Fruit fly (Drosophila melanogaster) whole organism, embryonic: ENCODE results near the gene CG14253.

Experiments
- Asciz ChIP-seq: fragments of 200-800 bp; sonication (Bioruptor generic); optimal IDR thresholded peaks from 2 replicates; lab custom pipeline; 2017; ENCODE audit warnings: missing biosample characterization, mild to moderate bottlenecking, missing genetic modification characterization, missing genetic modification reagents
- Atf3 ChIP-seq: fragments of 200-800 bp; sonication (Bioruptor generic); optimal IDR thresholded peaks from 3 replicates; lab custom pipeline; 2016; ENCODE audit warnings: missing biosample characterization, missing genetic modification characterization
- CG10274 ChIP-seq: fragments of 200-800 bp; sonication (Bioruptor generic); optimal IDR thresholded peaks from 3 replicates; lab custom pipeline; 2017; ENCODE audit warnings: missing biosample characterization, mild to moderate bottlenecking, missing genetic modification characterization
- CG10321 ChIP-seq: fragments of 200-800 bp; sonication (Bioruptor generic); IDR thresholded peaks from 2 replicates; pipeline ENCODE4 v1.3.6; 2022; ENCODE audit warnings: missing biosample characterization, missing genetic modification characterization
- CG10543 ChIP-seq: fragments of 200-800 bp; sonication (Bioruptor generic); optimal IDR thresholded peaks from 3 replicates; lab custom pipeline; 2017; ENCODE audit warnings: missing biosample characterization, mild to moderate bottlenecking, missing genetic modification characterization, moderate library complexity
- CG10979 ChIP-seq: fragments of 200-800 bp; sonication (Bioruptor generic); optimal IDR thresholded peaks from 2 replicates; lab custom pipeline; 2018; ENCODE audit warnings: missing biosample characterization, mild to moderate bottlenecking, missing genetic modification characterization, moderate library complexity
- CG11398 ChIP-seq: fragments of 200-800 bp; sonication (Bioruptor generic); optimal IDR thresholded peaks from 2 replicates; lab custom pipeline; 2016; ENCODE audit warnings: missing biosample characterization, missing genetic modification characterization
- CG12659 ChIP-seq: fragments of 200-800 bp; sonication (Bioruptor generic); optimal IDR thresholded peaks from 3 replicates; lab custom pipeline; 2017; ENCODE audit warnings: mild to moderate bottlenecking, missing biosample characterization, missing genetic modification reagents, missing genetic modification characterization
- CG14014 ChIP-seq: fragments of 200-800 bp; sonication (Bioruptor generic); IDR thresholded peaks from 2 replicates; pipeline ENCODE4 v1.3.6; 2022; ENCODE audit warnings: missing biosample characterization, missing genetic modification characterization
- CG14441 ChIP-seq: fragments of 200-800 bp; sonication (Bioruptor generic); IDR thresholded peaks from 2 replicates; pipeline ENCODE4 v1.3.6; 2022; ENCODE audit warnings: missing biosample characterization, missing genetic modification characterization
- CG2129 ChIP-seq: fragments of 200-800 bp; sonication (Bioruptor generic); IDR thresholded peaks from 2 replicates; pipeline ENCODE4 v1.3.6; 2022; ENCODE audit warnings: missing biosample characterization, missing genetic modification characterization; ENCODE audit not compliant: partially characterized antibody
- CG3995 ChIP-seq: fragments of 200-800 bp; sonication (Bioruptor generic); optimal IDR thresholded peaks from 3 replicates; lab custom pipeline; 2016; ENCODE audit warnings: missing biosample characterization, missing genetic modification characterization
- CG42726 ChIP-seq: fragments of 200-800 bp; sonication (Bioruptor generic); IDR thresholded peaks from 2 replicates; pipeline ENCODE4 v1.3.6; 2022; ENCODE audit warnings: missing biosample characterization, missing genetic modification characterization; ENCODE audit not compliant: partially characterized antibody
- CG6765 ChIP-seq: fragments of 200-800 bp; sonication (Bioruptor generic); optimal IDR thresholded peaks from 3 replicates; lab custom pipeline; 2017; ENCODE audit warnings: missing biosample characterization, mild to moderate bottlenecking, missing genetic modification characterization
- CkIIα-i1 ChIP-seq: fragments of 200-800 bp; sonication (Bioruptor generic); IDR thresholded peaks from 2 replicates; pipeline ENCODE4 v1.3.6; 2022; ENCODE audit warnings: missing biosample characterization, missing genetic modification characterization
- D ChIP-seq, 2 experiments: fragments of 200-800 bp in 1 of 2; fragments of >200 bp in 1 of 2; sonication (Bioruptor generic) in 1 of 2; optimal IDR thresholded peaks; 2 replicates in 1 of 2; 3 replicates in 1 of 2; lab custom pipeline; 2017; ENCODE audit warnings: mild to moderate bottlenecking in 1 of 2, missing biosample characterization in 1 of 2, missing genetic modification characterization in 1 of 2, missing genetic modification reagents in 1 of 2
- D19B ChIP-seq: fragments of 200-800 bp; sonication (Bioruptor generic); optimal IDR thresholded peaks from 2 replicates; lab custom pipeline; 2017; ENCODE audit warnings: missing biosample characterization, mild to moderate bottlenecking, missing genetic modification characterization
- Doc3 ChIP-seq: fragments of 200-800 bp; sonication (Bioruptor generic); IDR thresholded peaks from 3 replicates; pipeline ENCODE4 v1.3.6; 2022; ENCODE audit warnings: missing biosample characterization, missing genetic modification characterization; ENCODE audit not compliant: partially characterized antibody
- HmgZ ChIP-seq: fragments of 200-800 bp; sonication (Bioruptor generic); optimal IDR thresholded peaks from 2 replicates; lab custom pipeline; 2018; ENCODE audit warnings: missing biosample characterization, mild to moderate bottlenecking, missing genetic modification characterization
- Lpt ChIP-seq: fragments of >200 bp; optimal IDR thresholded peaks from 2 replicates; lab custom pipeline; 2018; ENCODE audit warnings: missing biosample characterization, missing genetic modification characterization
- MBD-R2 ChIP-seq: fragments of 200-800 bp; sonication (Bioruptor generic); IDR thresholded peaks from 2 replicates; pipeline ENCODE4 v1.3.6; 2022; ENCODE audit warnings: missing biosample characterization, missing genetic modification characterization
- Med ChIP-seq: fragments of 200-800 bp; sonication (Bioruptor generic); peaks from one replicate; lab custom pipeline; 2016; ENCODE audit warnings: missing biosample characterization, missing genetic modification characterization, mild to moderate bottlenecking, inconsistent platforms, moderate library complexity
- Myb ChIP-seq: fragments of 200-800 bp; sonication (Bioruptor generic); optimal IDR thresholded peaks from 2 replicates; lab custom pipeline; 2016; ENCODE audit warnings: missing biosample characterization, missing genetic modification characterization
- NK7.1 ChIP-seq: fragments of 200-800 bp; sonication (Bioruptor generic); optimal IDR thresholded peaks from 3 replicates; lab custom pipeline; 2016; ENCODE audit warnings: missing biosample characterization, missing genetic modification characterization
- Nf-YB ChIP-seq: fragments of 200-800 bp; sonication (Bioruptor generic); optimal IDR thresholded peaks from 3 replicates; lab custom pipeline; 2019; ENCODE audit warnings: missing biosample characterization, mild to moderate bottlenecking, missing genetic modification characterization, moderate library complexity
- PHDP ChIP-seq: fragments of 200-800 bp; sonication (Bioruptor generic); optimal IDR thresholded peaks from 3 replicates; lab custom pipeline; 2018; ENCODE audit warnings: missing biosample characterization, mild to moderate bottlenecking, missing genetic modification characterization, moderate library complexity
- Sry-δ ChIP-seq: fragments of 200-800 bp; sonication (Bioruptor generic); optimal IDR thresholded peaks from 2 replicates; lab custom pipeline; 2016; ENCODE audit warnings: missing biosample characterization, missing genetic modification characterization
- YL-1 ChIP-seq: fragments of 200-800 bp; sonication (Bioruptor generic); optimal IDR thresholded peaks from 3 replicates; lab custom pipeline; 2017; ENCODE audit warnings: missing biosample characterization, mild to moderate bottlenecking, missing genetic modification characterization
- cg ChIP-seq: fragments of 200-800 bp; sonication (Bioruptor generic); optimal IDR thresholded peaks from 3 replicates; lab custom pipeline; 2019; ENCODE audit warnings: missing biosample characterization, mild to moderate bottlenecking, missing genetic modification characterization, moderate library complexity
- chinmo ChIP-seq: fragments of 200-800 bp; sonication (Bioruptor generic); IDR thresholded peaks from 4 replicates; pipeline ENCODE4 v1.3.6; 2022; ENCODE audit warnings: missing biosample characterization, missing genetic modification characterization; ENCODE audit not compliant: partially characterized antibody
- dan ChIP-seq: fragments of 200-800 bp; sonication (Bioruptor generic); IDR thresholded peaks from 2 replicates; pipeline ENCODE4 v1.3.6; 2022; ENCODE audit warnings: missing biosample characterization, missing genetic modification characterization
- dati ChIP-seq: fragments of 200-800 bp; sonication (Bioruptor generic); IDR thresholded peaks from 2 replicates; pipeline ENCODE4 v1.3.6; 2022; ENCODE audit warnings: missing biosample characterization, missing genetic modification characterization
- dysf ChIP-seq: fragments of 200-800 bp; sonication (Bioruptor generic); IDR thresholded peaks from 3 replicates; pipeline ENCODE4 v1.3.6; 2022; ENCODE audit warnings: missing biosample characterization, missing genetic modification characterization
- ems ChIP-seq: fragments of 200-800 bp; sonication (Bioruptor generic); optimal IDR thresholded peaks from 3 replicates; lab custom pipeline; 2016; ENCODE audit warnings: missing biosample characterization, missing genetic modification characterization
- jing ChIP-seq: fragments of 200-800 bp; sonication (Bioruptor generic); optimal IDR thresholded peaks from 2 replicates; lab custom pipeline; 2018; ENCODE audit warnings: missing biosample characterization, mild to moderate bottlenecking, missing genetic modification characterization
- lab ChIP-seq: fragments of 200-800 bp; sonication (Bioruptor generic); optimal IDR thresholded peaks from 3 replicates; lab custom pipeline; 2017; ENCODE audit warnings: missing biosample characterization, missing genetic modification characterization, mild to moderate bottlenecking, moderate library complexity, missing genetic modification reagents
- nerfin-2 ChIP-seq: fragments of 200-800 bp; sonication (Bioruptor generic); IDR thresholded peaks from 2 replicates; pipeline ENCODE4 v1.3.6; 2022; ENCODE audit warnings: missing biosample characterization, missing genetic modification characterization; ENCODE audit not compliant: partially characterized antibody
- nmo ChIP-seq: fragments of 200-800 bp; sonication (Bioruptor generic); optimal IDR thresholded peaks from 2 replicates; lab custom pipeline; 2018; ENCODE audit warnings: missing biosample characterization, mild to moderate bottlenecking, missing genetic modification characterization, moderate library complexity
- pum ChIP-seq: fragments of 200-800 bp; sonication (Bioruptor generic); optimal IDR thresholded peaks from 2 replicates; lab custom pipeline; 2016; ENCODE audit warnings: missing biosample characterization, missing genetic modification characterization
- sc ChIP-seq, 3 experiments: fragments of >200 bp in 2 of 3; fragments of 200-800 bp in 1 of 3; sonication (Bioruptor generic) in 1 of 3; optimal IDR thresholded peaks; 2 replicates in 2 of 3; 3 replicates in 1 of 3; lab custom pipeline; 2017; ENCODE audit warnings: mild to moderate bottlenecking in 1 of 3, missing biosample characterization in 1 of 3, missing genetic modification characterization in 1 of 3, missing genetic modification reagents in 1 of 3
- sens-2 ChIP-seq: fragments of 200-800 bp; sonication (Bioruptor generic); IDR thresholded peaks from 2 replicates; pipeline ENCODE4 v1.3.6; 2022; ENCODE audit warnings: missing biosample characterization, missing genetic modification characterization
- sr ChIP-seq: fragments of 200-800 bp; sonication (Bioruptor generic); IDR thresholded peaks from 3 replicates; pipeline ENCODE4 v1.3.6; 2022; ENCODE audit warnings: missing biosample characterization, missing genetic modification characterization
- ttk ChIP-seq: fragments of 200-800 bp; sonication (Bioruptor generic); IDR thresholded peaks from 2 replicates; pipeline ENCODE4 v2.1.2; 2022; ENCODE audit warnings: missing biosample characterization, missing genetic modification characterization
- wek ChIP-seq: fragments of 200-800 bp; sonication (Bioruptor generic); optimal IDR thresholded peaks from 3 replicates; lab custom pipeline; 2018; ENCODE audit warnings: missing biosample characterization, mild to moderate bottlenecking, missing genetic modification characterization, moderate library complexity
- z ChIP-seq: fragments of 200-800 bp; sonication (Bioruptor generic); IDR thresholded peaks from 3 replicates; pipeline ENCODE4 v1.3.6; 2022; ENCODE audit warnings: missing biosample characterization, missing genetic modification characterization
- zfh1 ChIP-seq: fragments of 200-800 bp; sonication (Bioruptor generic); IDR thresholded peaks from 3 replicates; pipeline ENCODE4 v1.3.6; 2022; ENCODE audit warnings: missing biosample characterization, missing genetic modification characterization

The CG14253 gene

DNA sequence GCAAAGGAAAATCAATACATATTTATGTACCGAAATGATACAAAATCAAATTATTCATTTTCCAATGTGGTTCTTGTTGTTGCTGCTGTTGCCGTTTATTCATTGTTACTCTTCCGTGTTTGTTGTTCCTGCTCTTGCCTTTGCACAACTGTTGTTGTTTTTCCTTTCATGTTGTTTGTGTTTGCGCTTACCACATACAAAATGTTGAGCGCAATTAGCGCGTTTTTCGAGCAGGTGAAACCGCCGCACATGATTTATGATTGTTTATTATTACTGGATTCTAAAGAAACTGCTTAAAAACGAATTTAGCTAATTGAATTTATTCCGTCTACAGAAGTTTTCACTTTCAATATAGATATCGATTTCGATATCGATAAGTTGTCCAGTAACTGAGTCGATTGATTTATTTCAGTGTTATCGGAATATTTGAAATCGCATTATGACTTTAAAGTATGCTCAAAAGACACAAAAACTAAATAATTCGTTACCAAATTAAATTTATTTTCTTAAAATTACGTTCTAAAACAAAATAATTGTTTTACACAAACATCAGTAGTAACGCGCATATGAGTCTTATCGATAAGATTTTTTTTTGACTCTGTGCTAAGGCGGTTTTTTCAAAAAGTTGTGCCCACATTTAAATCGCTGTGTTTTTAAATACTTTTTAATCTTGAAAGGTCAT, 13.7 kb upstream of the CG14253 start, which contains the start of gene Tsp97E (continued):
- TF ChIP-seq dysf (GFP tag; lab: Robert Waterston, UW) (no peak), D19B (no peak), CG11398 (GFP tag; lab: Kevin White, UChicago) (no peak), Sry-δ (GFP tag; lab: Kevin White, UChicago) (peak; percentile 80), wek (GFP tag; lab: Kevin White, UChicago) (no peak), Asciz (GFP tag; lab: Kevin White, UChicago) (peak; percentile 8), Doc3 (GFP tag; lab: Robert Waterston, UW) (peak; percentile 78), nmo (GFP tag; lab: Kevin White, UChicago) (peak; percentile 45), ems (GFP tag; lab: Kevin White, UChicago) (no peak), MBD-R2 (GFP tag; lab: Robert Waterston, UW) (peak; percentile 12; the same call in 1 of the 2 replicates), Nf-YB (GFP tag; lab: Kevin White, UChicago) (no peak), z (no peak), Lpt (GFP tag; lab: Kevin White, UChicago) (no peak), chinmo (GFP tag; lab: Robert Waterston, UW) (peak; percentile 78; the same call in 1 of the 4 replicates), CG12659 (GFP tag; lab: Kevin White, UChicago) (peak; percentile 40), PHDP (no peak), CkIIα-i1 (GFP tag; lab: Robert Waterston, UW) (no peak), jing (GFP tag; lab: Kevin White, UChicago) (no peak), dan (no peak), Med (peak; percentile 22), sc (optimal IDR thresholded peaks at IDR 0.05; lab: Kevin White, UChicago) (no peak), sc (GFP tag; optimal IDR thresholded peaks at IDR 0.05; lab: Kevin White, UChicago) (no peak), dati (GFP tag; lab: Robert Waterston, UW) (no peak), nerfin-2 (peak; percentile 91), Myb (GFP tag; lab: Kevin White, UChicago) (peak; percentile 23)

DNA sequence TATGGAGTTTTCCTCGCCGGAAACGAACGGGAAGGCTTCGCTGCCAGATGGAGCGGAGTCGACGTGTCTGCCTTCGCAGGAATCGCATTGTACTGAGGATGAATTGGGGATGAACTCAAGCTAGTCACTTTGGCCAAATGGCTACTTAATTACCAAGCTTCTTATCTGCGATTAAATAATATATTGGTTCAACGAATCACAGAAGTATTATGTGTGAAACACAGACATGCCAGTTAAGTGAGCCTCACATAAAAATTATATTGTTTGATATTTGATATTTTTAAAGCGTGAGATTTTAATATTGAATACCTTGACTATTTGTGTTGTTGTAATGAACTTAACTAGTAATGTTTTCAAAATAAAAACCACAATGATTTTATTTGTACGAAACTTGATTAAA, 12.0 kb upstream of the CG14253 start, which contains the start of gene Gr97a:
Gene Gr97a (minus strand): TSS at position 101 of the 400 bp plus-strand sequence.
- TF ChIP-seq Atf3 (no peak), CG2129 (GFP tag; lab: Robert Waterston, UW) (no peak), CG3995 (peak; percentile 50), z (no peak), ttk (GFP tag; lab: Robert Waterston, UW) (no peak), CG14441 (GFP tag; lab: Robert Waterston, UW) (0 out of 2 replicates have a peak, but pooled peaks have one; percentile 11), zfh1 (GFP tag; lab: Robert Waterston, UW) (0 out of 3 replicates have a peak, but pooled peaks have one; percentile 4)

DNA sequence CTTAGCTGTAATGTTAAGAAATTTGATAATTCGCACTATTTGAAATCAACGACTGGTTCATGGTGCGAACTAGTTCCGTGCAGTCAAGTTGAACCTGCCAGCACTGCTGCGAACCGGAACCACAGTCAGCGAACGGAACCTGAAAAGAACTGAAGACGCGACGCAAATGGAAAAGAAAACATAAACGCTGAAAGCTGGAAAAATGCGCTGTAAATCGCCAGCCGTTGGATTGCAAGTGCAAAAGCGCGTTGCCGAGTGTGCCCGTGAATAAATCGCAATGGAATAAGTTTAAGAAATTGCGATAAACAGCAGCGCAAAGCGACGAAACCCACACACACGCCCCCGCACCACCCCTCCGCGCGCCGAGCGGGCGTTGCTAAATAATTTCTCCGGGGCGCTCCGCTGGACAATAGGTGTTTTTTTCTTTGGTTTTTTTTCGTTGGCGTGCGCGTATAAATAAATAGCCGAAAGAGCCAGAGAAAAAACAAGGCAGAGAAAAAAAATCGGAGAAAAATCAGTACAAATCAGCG, 11.5 kb upstream of the CG14253 start, which contains the start of gene CG5521:
Gene CG5521 (plus strand): TSS at position 137 of the 530 bp plus-strand sequence.
- peak; percentile 7 for TF ChIP-seq HmgZ (tag; lab: Kevin White, UChicago)
- no peak for TF ChIP-seq CG14014 (GFP tag; lab: Robert Waterston, UW)
- TF ChIP-seq lab (GFP tag; lab: Kevin White, UChicago) = peak; percentile 7
- no peak for TF ChIP-seq sens-2 (GFP tag; lab: Robert Waterston, UW)
- no peak for TF ChIP-seq pum (GFP tag; lab: Kevin White, UChicago)
- peak; percentile 76 for TF ChIP-seq YL-1 (GFP tag; lab: Kevin White, UChicago)
- TF ChIP-seq D (optimal IDR thresholded peaks at IDR 0.05; lab: Kevin White, UChicago) = no peak
- TF ChIP-seq D (GFP tag; optimal IDR thresholded peaks at IDR 0.05; lab: Kevin White, UChicago) = no peak
- TF ChIP-seq CG42726 = peak; percentile 63
- peak; percentile 67; the same call in 2 of the 3 replicates for TF ChIP-seq sr (GFP tag; lab: Robert Waterston, UW)
- TF ChIP-seq CG10979 = no peak
- peak; percentile 79 for TF ChIP-seq cg (GFP tag; lab: Kevin White, UChicago)
- no peak for TF ChIP-seq NK7.1 (GFP tag; lab: Kevin White, UChicago)
- no peak for TF ChIP-seq CG10274 (GFP tag; lab: Kevin White, UChicago)
- peak; percentile 22 for TF ChIP-seq CG6765 (GFP tag; lab: Kevin White, UChicago)
- no peak; the same call in 1 of the 2 replicates for TF ChIP-seq CG10321
- TF ChIP-seq CG10543 (GFP tag; lab: Kevin White, UChicago) = peak; percentile 38
